Worm (Caenorhabditis elegans) whole organism, late embryonic: ENCODE measurements around the gene C23H3.5.
"Not testable (repeated sequence)": the region's sequence is repeated elsewhere in the genome, so short reads cannot be mapped to it uniquely, and the experiment has no call there.

ENCODE experiments used
- T23F11.4 ChIP-seq: fragments of 200-800 bp; sonication (Bioruptor generic); optimal IDR thresholded peaks from 2 replicates; lab custom pipeline; 2018; ENCODE audit warnings: mild to moderate bottlenecking, missing genetic modification characterization, missing compliant biosample characterization
- ceh-19 ChIP-seq: fragments of 200-800 bp; sonication (Bioruptor generic); optimal IDR thresholded peaks from 2 replicates; lab custom pipeline; 2018; ENCODE audit warnings: mild to moderate bottlenecking, missing genetic modification characterization, missing compliant biosample characterization
- ceh-24 ChIP-seq: sonication (generic microtip); optimal IDR thresholded peaks from 2 replicates; lab custom pipeline; 2016; ENCODE audit warnings: mild to moderate bottlenecking, missing genetic modification characterization, missing compliant biosample characterization
- ceh-6 ChIP-seq: fragments of 200-800 bp; sonication (Bioruptor generic); optimal IDR thresholded peaks from 2 replicates; lab custom pipeline; 2018; ENCODE audit warnings: mild to moderate bottlenecking, missing genetic modification characterization, missing compliant biosample characterization
- dve-1 ChIP-seq: sonication (generic microtip); optimal IDR thresholded peaks from 2 replicates; lab custom pipeline; 2017; ENCODE audit warnings: antibody characterized with exemption, mild to moderate bottlenecking, missing genetic modification characterization, missing compliant biosample characterization
- elt-2 ChIP-seq: sonication (generic microtip); optimal IDR thresholded peaks from 2 replicates; lab custom pipeline; 2016; ENCODE audit warnings: missing genetic modification reagents, missing genetic modification characterization, missing compliant biosample characterization
- hlh-15 ChIP-seq: sonication (generic microtip); optimal IDR thresholded peaks from 2 replicates; lab custom pipeline; 2016; ENCODE audit warnings: missing genetic modification characterization, missing compliant biosample characterization
- pax-1 ChIP-seq: fragments of 150-350 bp; optimal IDR thresholded peaks from 2 replicates; lab custom pipeline; 2014; ENCODE audit warnings: missing biosample characterization, missing genetic modification characterization
- sdc-2 ChIP-seq: sonication (generic microtip); optimal IDR thresholded peaks from 2 replicates; lab custom pipeline; 2016; ENCODE audit warnings: missing genotype, missing genetic modification characterization, missing compliant biosample characterization
- tbx-2 ChIP-seq: sonication (generic microtip); optimal IDR thresholded peaks from 2 replicates; lab custom pipeline; 2016; ENCODE audit warnings: missing genetic modification characterization, missing compliant biosample characterization
- unc-3 ChIP-seq, 2 experiments: fragments of 200-800 bp in 1 of 2; sonication (Bioruptor generic) in 1 of 2; sonication (generic microtip) in 1 of 2; conservative IDR thresholded peaks in 1 of 2; optimal IDR thresholded peaks in 1 of 2; 2 replicates each; pipeline versions ENCODE4 v1.3.6 to Lab custom; 2016 to 2022; ENCODE audit warnings: missing compliant biosample characterization in 2 of 2, missing genetic modification characterization in 2 of 2, missing genetic modification reagents in 1 of 2
- unc-42 ChIP-seq: sonication (generic microtip); optimal IDR thresholded peaks from 2 replicates; lab custom pipeline; 2016; ENCODE audit warnings: missing genotype, missing genetic modification characterization, missing compliant biosample characterization
- unc-55 ChIP-seq: sonication (generic microtip); optimal IDR thresholded peaks from 2 replicates; lab custom pipeline; 2017; ENCODE audit warnings: missing biosample characterization, missing genetic modification reagents, missing genetic modification characterization

The C23H3.5 gene

ce11 chrII:97992-98763 is 50.8 kb downstream of the C23H3.5 start, which contains the start of the genes luc-7L3 and sftb-6:
TSS of gene luc-7L3 (minus strand) at chrII:98027.
TSS of gene sftb-6 (plus strand) at chrII:98404.
- TF ChIP-seq unc-42 (tag; lab: Kevin White, UChicago) (peak; percentile 30), pax-1 (tag; lab: Kevin White, UChicago) (peak; percentile 14), T23F11.4 (GFP tag; lab: Kevin White, UChicago) (no peak), unc-3 (GFP tag; conservative IDR thresholded peaks at IDR 0.05; lab: Robert Waterston, UW) (no peak), unc-3 (tag; optimal IDR thresholded peaks at IDR 0.05; lab: Kevin White, UChicago) (peak; percentile 76), tbx-2 (tag; lab: Kevin White, UChicago) (no peak), ceh-24 (tag; lab: Kevin White, UChicago) (no peak), ceh-6 (GFP tag; lab: Kevin White, UChicago) (no peak), elt-2 (tag; lab: Kevin White, UChicago) (peak; percentile 43), unc-55 (GFP tag; lab: Kevin White, UChicago) (peak; percentile 12), ceh-19 (GFP tag; lab: Kevin White, UChicago) (no peak)
- TF ChIP-seq, all 69 proteins: peak for 5

- TF ChIP-seq hlh-15 (tag; lab: Kevin White, UChicago); sdc-2; dve-1 (tag; lab: Kevin White, UChicago): not testable (repeated sequence)
These were observed 51.5 kb downstream of the C23H3.5 start, which contains the start of gene C50D2.10 for ce11 chrII:98894-99293. TSS of gene C50D2.10 (plus strand) at chrII:99138.
